Worm (Caenorhabditis elegans): ENCODE measurements around the gene pars-1.

DNA sequence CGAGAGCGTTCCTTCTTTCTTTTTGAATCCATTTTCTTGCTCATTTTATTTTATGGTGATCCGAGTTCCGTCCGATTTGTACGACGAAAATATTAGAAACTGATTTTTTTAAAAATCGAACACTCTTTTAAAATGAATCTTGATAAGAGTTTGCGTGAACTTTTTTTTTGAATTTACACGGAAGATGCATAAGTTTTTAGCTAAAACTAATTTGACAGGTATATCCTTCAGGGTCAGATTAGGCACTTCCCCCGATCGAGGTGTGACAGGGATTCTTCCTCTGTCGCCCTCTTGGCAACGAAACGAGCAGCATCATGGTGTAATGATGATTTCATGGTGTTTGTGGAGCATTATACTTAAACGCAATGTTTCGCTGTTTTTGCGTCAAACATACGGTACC, 43.5 kb upstream of the pars-1 start, which contains the start of gene F37C12.18:
- TF ChIP-seq ets-7 (tag; optimal IDR thresholded peaks at IDR 0.05): no peak
- TF ChIP-seq tra-4 (tag; optimal IDR thresholded peaks at IDR 0.05): no peak
- no peak for TF ChIP-seq tbx-37 (GFP tag; conservative IDR thresholded peaks at IDR 0.05)
